Worm (Caenorhabditis elegans) whole organism, L3 larva: ENCODE results near the gene sra-27.
A peak's percentile ranks its signal among the peaks of the same experiment; 100 is the strongest.

ENCODE experiments used
- R02D3.7 ChIP-seq: fragments of 150-350 bp; optimal IDR thresholded peaks from 2 replicates; lab custom pipeline; 2014; ENCODE audit warnings: missing biosample characterization, missing genetic modification characterization
- ama-1 ChIP-seq: fragments of 150-350 bp; optimal IDR thresholded peaks from 2 replicates; lab custom pipeline; 2018
- ceh-16 ChIP-seq: sonication (generic microtip); optimal IDR thresholded peaks from 2 replicates; lab custom pipeline; 2017; ENCODE audit warnings: missing biosample characterization, missing genetic modification characterization
- ceh-82 ChIP-seq: fragments of 150-350 bp; optimal IDR thresholded peaks from 2 replicates; lab custom pipeline; 2014; ENCODE audit warnings: missing biosample characterization, missing genetic modification characterization
- ceh-9 ChIP-seq: sonication (generic microtip); optimal IDR thresholded peaks from 2 replicates; lab custom pipeline; 2018; ENCODE audit warnings: missing biosample characterization, missing genetic modification characterization
- daf-12 ChIP-seq: fragments of 150-350 bp; optimal IDR thresholded peaks from 2 replicates; lab custom pipeline; 2014; ENCODE audit warnings: missing biosample characterization, missing genetic modification reagents, missing genetic modification characterization
- egl-27 ChIP-seq: sonication (generic microtip); optimal IDR thresholded peaks from 4 replicates; lab custom pipeline; 2017; ENCODE audit warnings: missing biosample characterization, missing genetic modification reagents, missing genetic modification characterization
- egl-5 ChIP-seq: fragments of 150-350 bp; optimal IDR thresholded peaks from 2 replicates; lab custom pipeline; 2017; ENCODE audit warnings: missing biosample characterization, missing genetic modification reagents, missing genetic modification characterization, inconsistent platforms
- elt-2 ChIP-seq: sonication (generic microtip); optimal IDR thresholded peaks from 2 replicates; lab custom pipeline; 2016; ENCODE audit warnings: missing genetic modification reagents, mild to moderate bottlenecking, missing genetic modification characterization, missing compliant biosample characterization
- elt-3 ChIP-seq, 3 experiments: fragments of 150-350 bp in 1 of 3; sonication (generic microtip) in 2 of 3; optimal IDR thresholded peaks; 2 replicates in 2 of 3; 4 replicates in 1 of 3; lab custom pipeline; 2014 to 2017; ENCODE audit warnings: missing biosample characterization in 3 of 3, missing genetic modification characterization in 3 of 3
- eor-1 ChIP-seq, 2 experiments: fragments of 150-350 bp; optimal IDR thresholded peaks; 2 replicates each; lab custom pipeline; 2014 to 2018; ENCODE audit warnings: missing biosample characterization in 2 of 2, missing genetic modification characterization in 2 of 2
- fkh-10 ChIP-seq: sonication (generic microtip); optimal IDR thresholded peaks from 2 replicates; lab custom pipeline; 2017; ENCODE audit warnings: missing biosample characterization, missing genetic modification reagents, missing genetic modification characterization
- fkh-2 ChIP-seq: fragments of 150-350 bp; optimal IDR thresholded peaks from 2 replicates; lab custom pipeline; 2014; ENCODE audit warnings: missing biosample characterization, missing genetic modification reagents, missing genetic modification characterization
- fos-1 ChIP-seq: fragments of 150-350 bp; optimal IDR thresholded peaks from 2 replicates; lab custom pipeline; 2014; ENCODE audit warnings: missing biosample characterization, missing genetic modification characterization
- hmg-11 ChIP-seq: sonication (generic microtip); optimal IDR thresholded peaks from 2 replicates; lab custom pipeline; 2016; ENCODE audit warnings: missing genetic modification characterization, missing compliant biosample characterization
- jun-1 ChIP-seq: fragments of 150-350 bp; optimal IDR thresholded peaks from 2 replicates; lab custom pipeline; 2014; ENCODE audit warnings: missing biosample characterization, missing genetic modification reagents, missing genetic modification characterization
- lin-15B ChIP-seq: fragments of 150-350 bp; optimal IDR thresholded peaks from 2 replicates; lab custom pipeline; 2014; ENCODE audit warnings: missing biosample characterization, missing genetic modification characterization
- lin-39 ChIP-seq: fragments of 150-350 bp; optimal IDR thresholded peaks from 2 replicates; lab custom pipeline; 2018; ENCODE audit warnings: missing biosample characterization, missing genetic modification reagents, missing genetic modification characterization
- lsy-12 ChIP-seq: sonication (generic microtip); optimal IDR thresholded peaks from 2 replicates; lab custom pipeline; 2016; ENCODE audit warnings: mild to moderate bottlenecking, missing genetic modification characterization, missing compliant biosample characterization
- mdl-1 ChIP-seq: fragments of 150-350 bp; optimal IDR thresholded peaks from 2 replicates; lab custom pipeline; 2014; ENCODE audit warnings: missing biosample characterization, missing genetic modification characterization
- mml-1 ChIP-seq: fragments of 150-350 bp; sonication (generic microtip); optimal IDR thresholded peaks from 3 replicates; lab custom pipeline; 2014; ENCODE audit warnings: missing biosample characterization, missing genetic modification characterization
- nhr-11 ChIP-seq: fragments of 150-350 bp; optimal IDR thresholded peaks from 2 replicates; lab custom pipeline; 2014; ENCODE audit warnings: missing biosample characterization, missing genetic modification characterization
- nhr-23 ChIP-seq: fragments of 150-350 bp; optimal IDR thresholded peaks from 2 replicates; lab custom pipeline; 2014; ENCODE audit warnings: missing biosample characterization, missing genetic modification reagents, missing genetic modification characterization
- nhr-25 ChIP-seq: sonication (generic microtip); optimal IDR thresholded peaks from 2 replicates; lab custom pipeline; 2017; ENCODE audit warnings: missing biosample characterization, missing genetic modification characterization
- nhr-43 ChIP-seq: sonication (generic microtip); optimal IDR thresholded peaks from 2 replicates; lab custom pipeline; 2016; ENCODE audit warnings: mild to moderate bottlenecking, missing genetic modification characterization, missing compliant biosample characterization; ENCODE audit not compliant: poor library complexity, severe bottlenecking
- nhr-67 ChIP-seq: fragments of 150-350 bp; optimal IDR thresholded peaks from 2 replicates; lab custom pipeline; 2014; ENCODE audit warnings: missing biosample characterization, missing genetic modification characterization
- nhr-76 ChIP-seq: fragments of 150-350 bp; sonication (generic microtip); optimal IDR thresholded peaks from 5 replicates; lab custom pipeline; 2014; ENCODE audit warnings: missing biosample characterization, missing genetic modification characterization
- nhr-77 ChIP-seq: fragments of 150-350 bp; optimal IDR thresholded peaks from 2 replicates; lab custom pipeline; 2014; ENCODE audit warnings: missing biosample characterization, missing genetic modification characterization
- pha-4 ChIP-seq: fragments of 150-350 bp; optimal IDR thresholded peaks from 2 replicates; lab custom pipeline; 2014; ENCODE audit warnings: missing biosample characterization, missing genetic modification reagents, missing genetic modification characterization
- pqm-1 ChIP-seq: fragments of 150-350 bp; optimal IDR thresholded peaks from 2 replicates; lab custom pipeline; 2017; ENCODE audit warnings: missing biosample characterization, missing genetic modification characterization, inconsistent platforms
- sea-2 ChIP-seq: fragments of 150-350 bp; sonication (generic microtip); optimal IDR thresholded peaks from 4 replicates; lab custom pipeline; 2014; ENCODE audit warnings: missing biosample characterization, missing genetic modification reagents, missing genetic modification characterization
- skn-1 ChIP-seq: fragments of 150-350 bp; optimal IDR thresholded peaks from 2 replicates; lab custom pipeline; 2014; ENCODE audit warnings: missing biosample characterization, missing genetic modification characterization
- tbx-2 ChIP-seq: sonication (generic microtip); optimal IDR thresholded peaks from 2 replicates; lab custom pipeline; 2016; ENCODE audit warnings: mild to moderate bottlenecking, missing genetic modification characterization, missing compliant biosample characterization
- unc-39 ChIP-seq: sonication (generic microtip); optimal IDR thresholded peaks from 4 replicates; lab custom pipeline; 2017; ENCODE audit warnings: missing biosample characterization, missing genetic modification characterization
- zag-1 ChIP-seq: fragments of 150-350 bp; optimal IDR thresholded peaks from 2 replicates; lab custom pipeline; 2014; ENCODE audit warnings: missing biosample characterization, missing genetic modification characterization
- ztf-11 ChIP-seq: fragments of 150-350 bp; optimal IDR thresholded peaks from 2 replicates; lab custom pipeline; 2014; ENCODE audit warnings: missing biosample characterization, missing genetic modification characterization

The sra-27 gene

ce11 chrII:6588605-6589292 is 19.9 kb downstream of the sra-27 start, which contains the start of gene icd-1 (continued):
- TF ChIP-seq tbx-2 (tag; lab: Kevin White, UChicago) (peak; percentile 91), fos-1 (tag; lab: Kevin White, UChicago) (peak; percentile 87), nhr-25 (tag; lab: Kevin White, UChicago) (peak; percentile 94), lsy-12 (tag; lab: Kevin White, UChicago) (peak; percentile 95), fkh-10 (GFP tag; lab: Kevin White, UChicago) (peak; percentile 64), ama-1 (lab: Kevin White, UChicago) (peak; percentile 71), ceh-16 (tag; lab: Kevin White, UChicago) (peak; percentile 26), nhr-76 (tag; lab: Kevin White, UChicago) (peak; percentile 11), skn-1 (tag; lab: Kevin White, UChicago) (peak; percentile 68), nhr-67 (no peak), mdl-1 (tag; lab: Kevin White, UChicago) (peak; percentile 64), R02D3.7 (tag; lab: Kevin White, UChicago) (peak; percentile 89), nhr-11 (peak; percentile 95), ceh-9 (tag; lab: Kevin White, UChicago) (no peak), elt-2 (tag; lab: Kevin White, UChicago) (peak; percentile 84), hmg-11 (peak; percentile 84), jun-1 (tag; lab: Kevin White, UChicago) (peak; percentile 97), nhr-43 (tag; lab: Kevin White, UChicago) (peak; percentile 94), sea-2 (peak; percentile 63), daf-12 (tag; lab: Kevin White, UChicago) (no peak), zag-1 (peak; percentile 71), ztf-11 (tag; lab: Kevin White, UChicago) (no peak), egl-27 (tag; lab: Kevin White, UChicago) (peak; percentile 86)
- TF ChIP-seq, all 47 proteins: peak for 36

DNA sequence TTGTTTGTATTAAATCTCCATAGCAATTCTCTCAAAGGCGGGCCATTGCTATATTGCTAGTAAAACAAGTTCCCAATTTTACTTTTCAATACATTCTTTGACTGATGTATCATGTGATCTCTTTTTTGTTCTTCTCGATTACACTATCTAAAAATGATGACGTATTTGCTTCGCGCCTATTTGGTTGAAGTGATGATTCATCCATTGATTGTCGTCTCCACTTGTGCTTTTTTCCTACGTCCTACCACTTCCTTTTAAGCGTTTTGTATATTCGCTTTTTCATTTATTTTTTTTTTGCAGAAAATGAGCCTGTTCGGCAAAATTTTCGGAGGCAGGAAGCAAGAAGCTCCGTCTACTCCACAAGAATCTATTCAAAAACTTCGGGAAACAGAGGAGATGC is 20.6 kb downstream of the sra-27 start, which contains the start of gene vps-32.1:
TSS of gene vps-32.1 (plus strand) at position 301 of the 400 bp plus-strand sequence.
- TF ChIP-seq pha-4 (tag; lab: Kevin White, UChicago) (peak; percentile 21), fkh-2 (tag; lab: Kevin White, UChicago) (no peak), pqm-1 (tag; lab: Kevin White, UChicago) (peak; percentile 49), fos-1 (tag; lab: Kevin White, UChicago) (peak; percentile 19), R02D3.7 (tag; lab: Kevin White, UChicago) (no peak)

DNA sequence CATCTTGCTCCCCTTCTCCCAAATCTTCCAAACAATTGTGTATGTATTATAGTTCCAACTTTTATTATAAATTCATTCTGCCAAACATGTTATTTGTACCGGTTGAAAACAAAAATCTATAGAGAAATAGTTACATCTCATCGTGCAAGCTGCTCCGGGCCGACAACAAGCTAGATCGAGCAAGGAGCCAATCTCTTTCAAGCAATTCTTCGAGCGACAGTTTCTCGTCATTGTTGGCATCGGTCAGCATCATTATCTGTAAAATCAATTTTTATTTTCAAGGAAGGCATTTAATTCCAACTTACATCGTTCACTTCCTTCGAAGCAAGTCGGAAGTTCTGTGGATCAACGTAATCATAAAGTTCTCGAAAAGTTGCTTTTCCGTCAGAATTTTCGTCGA is 22.2 kb downstream of the sra-27 start:
- no peak for TF ChIP-seq ceh-9 (tag; lab: Kevin White, UChicago)
- no peak for TF ChIP-seq elt-2 (tag; lab: Kevin White, UChicago)
- peak; percentile 70 for TF ChIP-seq ama-1 (lab: Kevin White, UChicago)
- no peak for TF ChIP-seq lin-15B (tag; lab: Kevin White, UChicago)
- no peak for TF ChIP-seq ztf-11 (tag; lab: Kevin White, UChicago)
- no peak for TF ChIP-seq nhr-43 (tag; lab: Kevin White, UChicago)

DNA sequence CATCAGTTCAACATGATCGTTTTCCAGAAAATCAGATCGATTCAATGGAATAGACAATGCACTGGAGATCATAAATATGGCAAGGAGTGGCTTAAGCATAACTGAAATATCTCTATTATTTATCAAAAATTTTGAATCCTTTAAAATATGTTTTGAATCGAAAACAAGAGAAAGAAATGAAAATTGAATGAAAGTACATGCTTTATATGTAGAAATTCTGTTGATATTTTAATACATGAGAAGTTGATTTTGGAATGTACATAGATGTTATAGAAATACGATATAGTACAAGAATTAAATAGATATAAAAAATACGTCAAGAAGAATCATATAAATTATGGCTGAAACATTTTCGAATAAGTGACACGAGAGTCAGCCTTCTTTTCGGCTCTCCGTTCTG is 23.4 kb downstream of the sra-27 start, which contains the start of gene C56C10.9:
TSS of gene C56C10.9 (minus strand) at position 101 of the 400 bp plus-strand sequence.
- TF ChIP-seq ceh-16 (tag; lab: Kevin White, UChicago) (no peak), skn-1 (tag; lab: Kevin White, UChicago) (no peak), elt-3 (tag; optimal IDR thresholded peaks at IDR 0.05; lab: Kevin White, UChicago) (no peak), egl-5 (tag; lab: Kevin White, UChicago) (no peak), hmg-11 (no peak), eor-1 (tag; optimal IDR thresholded peaks at IDR 0.05; lab: Kevin White, UChicago) (no peak), unc-39 (tag; lab: Kevin White, UChicago) (no peak), lin-39 (tag; lab: Kevin White, UChicago) (no peak), nhr-76 (tag; lab: Kevin White, UChicago) (no peak), ceh-82 (tag; lab: Kevin White, UChicago) (no peak), fos-1 (tag; lab: Kevin White, UChicago) (no peak), nhr-23 (tag; lab: Kevin White, UChicago) (no peak), elt-2 (tag; lab: Kevin White, UChicago) (no peak), nhr-77 (no peak), mdl-1 (tag; lab: Kevin White, UChicago) (no peak), mml-1 (tag; lab: Kevin White, UChicago) (no peak)
